Worm (Caenorhabditis elegans) whole organism, L4 larva: ENCODE measurements around the gene iars-1.

Source experiments
- F26F4.8 ChIP-seq: fragments of 200-800 bp; sonication (Bioruptor generic); conservative IDR thresholded peaks from 2 replicates; pipeline ENCODE4 v1.3.6; 2022; ENCODE audit warnings: missing genetic modification characterization, missing compliant biosample characterization
- F44E2.7 ChIP-seq: fragments of 200-800 bp; sonication (Bioruptor generic); IDR thresholded peaks from 2 replicates; pipeline ENCODE4 v2.1.2; 2022; ENCODE audit warnings: missing genetic modification characterization, missing compliant biosample characterization
- F49E8.2 ChIP-seq: sonication (generic microtip); optimal IDR thresholded peaks from 2 replicates; lab custom pipeline; 2016; ENCODE audit warnings: missing compliant biosample characterization, mild to moderate bottlenecking, missing genetic modification characterization, borderline replicate concordance
- R02D3.7 ChIP-seq: fragments of 150-350 bp; sonication (generic microtip); optimal IDR thresholded peaks from 3 replicates; lab custom pipeline; 2014; ENCODE audit warnings: missing biosample characterization, missing genetic modification characterization
- T20F7.1 ChIP-seq: fragments of 200-800 bp; sonication (Bioruptor generic); optimal IDR thresholded peaks from 2 replicates; lab custom pipeline; 2018; ENCODE audit warnings: mild to moderate bottlenecking, missing genetic modification characterization, missing compliant biosample characterization
- Y48G9A.11 ChIP-seq: fragments of 200-800 bp; sonication (Bioruptor generic); IDR thresholded peaks from 2 replicates; pipeline ENCODE4 v1.3.6; 2022; ENCODE audit warnings: missing genetic modification reagents, missing genetic modification characterization, missing compliant biosample characterization
- ZK337.2 ChIP-seq: fragments of 200-800 bp; sonication (Bioruptor generic); IDR thresholded peaks from 2 replicates; pipeline ENCODE4 v1.3.6; 2022; ENCODE audit warnings: missing genetic modification reagents, missing genetic modification characterization, missing compliant biosample characterization
- ZK546.5 ChIP-seq, 2 experiments: sonication (generic microtip); optimal IDR thresholded peaks; 2 replicates each; lab custom pipeline; 2017; ENCODE audit warnings: missing biosample characterization in 2 of 2, missing genetic modification characterization in 2 of 2
- aha-1 ChIP-seq: fragments of 150-350 bp; peaks from one replicate; lab custom pipeline; 2014; ENCODE audit warnings: missing biosample characterization, missing genetic modification characterization
- aly-2 ChIP-seq: sonication (generic microtip); optimal IDR thresholded peaks from 2 replicates; lab custom pipeline; 2018; ENCODE audit warnings: missing biosample characterization, missing genetic modification characterization
- ama-1 ChIP-seq: fragments of 150-350 bp; optimal IDR thresholded peaks from 2 replicates; lab custom pipeline; 2014; ENCODE audit warnings: inconsistent platforms, mixed read lengths
- attf-4 ChIP-seq: sonication (generic microtip); optimal IDR thresholded peaks from 3 replicates; lab custom pipeline; 2017; ENCODE audit warnings: missing biosample characterization, missing genetic modification characterization
- ceh-32 ChIP-seq: sonication (generic microtip); optimal IDR thresholded peaks from 2 replicates; lab custom pipeline; 2016; ENCODE audit warnings: mild to moderate bottlenecking, missing genetic modification characterization, missing compliant biosample characterization; ENCODE audit not compliant: poor library complexity
- ceh-62 ChIP-seq: sonication (generic microtip); optimal IDR thresholded peaks from 2 replicates; lab custom pipeline; 2017; ENCODE audit warnings: missing biosample characterization, missing genetic modification characterization
- ces-1 ChIP-seq: fragments of 150-350 bp; sonication (generic microtip); optimal IDR thresholded peaks from 4 replicates; lab custom pipeline; 2014; ENCODE audit warnings: missing biosample characterization, missing genetic modification reagents, missing genetic modification characterization
- daf-12 ChIP-seq: fragments of 150-350 bp; optimal IDR thresholded peaks from 2 replicates; lab custom pipeline; 2014; ENCODE audit warnings: missing biosample characterization, missing genetic modification reagents, missing genetic modification characterization
- dmd-6 ChIP-seq: fragments of 200-800 bp; sonication (Bioruptor generic); IDR thresholded peaks from 2 replicates; pipeline ENCODE4 v1.3.6; 2022; ENCODE audit warnings: missing genetic modification reagents, missing genetic modification characterization, missing compliant biosample characterization
- dpl-1 ChIP-seq: fragments of 150-350 bp; optimal IDR thresholded peaks from 2 replicates; lab custom pipeline; 2014; ENCODE audit warnings: missing biosample characterization, missing genetic modification reagents, missing genetic modification characterization
- dve-1 ChIP-seq: sonication (generic microtip); optimal IDR thresholded peaks from 2 replicates; lab custom pipeline; 2017; ENCODE audit warnings: antibody characterized with exemption, mild to moderate bottlenecking, missing genetic modification characterization, missing compliant biosample characterization; ENCODE audit not compliant: insufficient read depth
- egl-27 ChIP-seq: sonication (generic microtip); optimal IDR thresholded peaks from 3 replicates; lab custom pipeline; 2017; ENCODE audit warnings: missing biosample characterization, missing genetic modification reagents, missing genetic modification characterization
- egl-43 ChIP-seq: fragments of 200-800 bp; sonication (Bioruptor generic); IDR thresholded peaks from 2 replicates; pipeline ENCODE4 v1.3.6; 2022; ENCODE audit warnings: missing genetic modification reagents, missing genetic modification characterization, missing compliant biosample characterization
- gei-8 ChIP-seq: fragments of 200-800 bp; sonication (Bioruptor generic); optimal IDR thresholded peaks from 2 replicates; lab custom pipeline; 2018; ENCODE audit warnings: mild to moderate bottlenecking, missing genetic modification characterization, missing compliant biosample characterization
- hmg-1.1 ChIP-seq: fragments of 200-800 bp; sonication (Bioruptor generic); IDR thresholded peaks from 2 replicates; pipeline ENCODE4 v1.3.6; 2022; ENCODE audit warnings: missing genetic modification reagents, missing genetic modification characterization, missing compliant biosample characterization
- jun-1 ChIP-seq: fragments of 150-350 bp; optimal IDR thresholded peaks from 2 replicates; lab custom pipeline; 2014; ENCODE audit warnings: missing biosample characterization, missing genetic modification reagents, missing genetic modification characterization
- lim-7 ChIP-seq: fragments of 200-800 bp; sonication (Bioruptor generic); IDR thresholded peaks from 2 replicates; pipeline ENCODE4 v1.3.6; 2022; ENCODE audit warnings: missing genetic modification characterization, missing compliant biosample characterization
- lin-1 ChIP-seq: fragments of 200-800 bp; sonication (Bioruptor generic); IDR thresholded peaks from 2 replicates; pipeline ENCODE4 v1.3.6; 2022; ENCODE audit warnings: missing genetic modification reagents, missing genetic modification characterization, missing compliant biosample characterization
- lin-29 ChIP-seq: fragments of 200-800 bp; sonication (Bioruptor generic); IDR thresholded peaks from 2 replicates; pipeline ENCODE4 v1.3.6; 2022; ENCODE audit warnings: missing genetic modification reagents, missing genetic modification characterization, missing compliant biosample characterization
- lsy-2 ChIP-seq, 2 experiments: fragments of 150-350 bp in 1 of 2; sonication (generic microtip) in 1 of 2; optimal IDR thresholded peaks; 2 replicates each; lab custom pipeline; 2014 to 2017; ENCODE audit warnings: missing biosample characterization in 2 of 2, missing genetic modification characterization in 2 of 2
- madf-5 ChIP-seq, 2 experiments: fragments of 200-800 bp; sonication (Bioruptor generic); IDR thresholded peaks; 2 replicates each; pipeline ENCODE4 v1.3.6; 2022; ENCODE audit warnings: missing compliant biosample characterization in 2 of 2, missing genetic modification characterization in 2 of 2
- madf-9 ChIP-seq: fragments of 200-800 bp; sonication (Bioruptor generic); conservative IDR thresholded peaks from 2 replicates; pipeline ENCODE4 v1.3.6; 2022; ENCODE audit warnings: missing genetic modification reagents, missing genetic modification characterization, missing compliant biosample characterization
- mdt-29 ChIP-seq: fragments of 200-800 bp; sonication (Bioruptor generic); IDR thresholded peaks from 2 replicates; pipeline ENCODE4 v1.3.6; 2022; ENCODE audit warnings: missing genetic modification reagents, missing genetic modification characterization, missing compliant biosample characterization
- mes-2 ChIP-seq: sonication (generic microtip); optimal IDR thresholded peaks from 2 replicates; lab custom pipeline; 2016; ENCODE audit warnings: missing genotype, mild to moderate bottlenecking, missing genetic modification characterization, missing compliant biosample characterization; ENCODE audit not compliant: poor library complexity, severe bottlenecking
- mxl-2 ChIP-seq: fragments of 200-800 bp; sonication (Bioruptor generic); conservative IDR thresholded peaks from 2 replicates; pipeline ENCODE4 v1.3.6; 2022; ENCODE audit warnings: missing genetic modification reagents, missing genetic modification characterization, missing compliant biosample characterization
- mxl-3 ChIP-seq: fragments of 200-800 bp; sonication (Bioruptor generic); optimal IDR thresholded peaks from 2 replicates; lab custom pipeline; 2018; ENCODE audit warnings: mild to moderate bottlenecking, missing genetic modification characterization, missing compliant biosample characterization
- nhr-102 ChIP-seq: sonication (generic microtip); optimal IDR thresholded peaks from 2 replicates; lab custom pipeline; 2016; ENCODE audit warnings: mild to moderate bottlenecking, missing genetic modification characterization, moderate library complexity, missing compliant biosample characterization
- nhr-11 ChIP-seq: fragments of 150-350 bp; optimal IDR thresholded peaks from 2 replicates; lab custom pipeline; 2014; ENCODE audit warnings: missing biosample characterization, missing genetic modification characterization
- nhr-25 ChIP-seq: sonication (generic microtip); optimal IDR thresholded peaks from 2 replicates; lab custom pipeline; 2017; ENCODE audit warnings: missing genetic modification characterization, mild to moderate bottlenecking, missing compliant biosample characterization, antibody characterized with exemption, moderate library complexity, borderline replicate concordance; ENCODE audit not compliant: insufficient read depth
- nhr-41 ChIP-seq: fragments of 200-800 bp; sonication (Bioruptor generic); IDR thresholded peaks from 2 replicates; pipeline ENCODE4 v1.3.6; 2022; ENCODE audit warnings: missing genetic modification reagents, missing genetic modification characterization, missing compliant biosample characterization
- nhr-42 ChIP-seq: fragments of 200-800 bp; sonication (Bioruptor generic); IDR thresholded peaks from 2 replicates; pipeline ENCODE4 v1.3.6; 2022; ENCODE audit warnings: missing genetic modification characterization, missing compliant biosample characterization
- nhr-48 ChIP-seq: sonication (generic microtip); optimal IDR thresholded peaks from 2 replicates; lab custom pipeline; 2016; ENCODE audit warnings: mild to moderate bottlenecking, missing genetic modification characterization, missing compliant biosample characterization
- nhr-6 ChIP-seq: fragments of 150-350 bp; optimal IDR thresholded peaks from 2 replicates; lab custom pipeline; 2014; ENCODE audit warnings: missing biosample characterization, missing genetic modification characterization
- nhr-76 ChIP-seq: fragments of 150-350 bp; optimal IDR thresholded peaks from 2 replicates; lab custom pipeline; 2014; ENCODE audit warnings: missing biosample characterization, missing genetic modification characterization
- pha-4 ChIP-seq, 2 experiments: fragments of 150-350 bp in 1 of 2; fragments of 200-800 bp in 1 of 2; sonication (Bioruptor generic) in 1 of 2; IDR thresholded peaks in 1 of 2; optimal IDR thresholded peaks in 1 of 2; 2 replicates each; pipeline versions ENCODE4 v1.3.6 to Lab custom; 2014 to 2022; ENCODE audit warnings: missing genetic modification characterization in 2 of 2, missing genetic modification reagents in 2 of 2, missing biosample characterization in 1 of 2, missing compliant biosample characterization in 1 of 2
- sdz-12 ChIP-seq: fragments of 200-800 bp; sonication (Bioruptor generic); optimal IDR thresholded peaks from 2 replicates; lab custom pipeline; 2018; ENCODE audit warnings: mild to moderate bottlenecking, missing genetic modification characterization, missing compliant biosample characterization
- skn-1 ChIP-seq: fragments of 150-350 bp; optimal IDR thresholded peaks from 2 replicates; lab custom pipeline; 2014; ENCODE audit warnings: missing biosample characterization, missing genetic modification characterization
- zag-1 ChIP-seq: fragments of 150-350 bp; optimal IDR thresholded peaks from 2 replicates; lab custom pipeline; 2014; ENCODE audit warnings: missing biosample characterization, missing genetic modification characterization
- zfp-3 ChIP-seq: fragments of 200-800 bp; sonication (Bioruptor generic); conservative IDR thresholded peaks from 2 replicates; pipeline ENCODE4 v1.3.6; 2022; ENCODE audit warnings: missing genetic modification reagents, missing genetic modification characterization, missing compliant biosample characterization
- zip-2 ChIP-seq: fragments of 150-350 bp; optimal IDR thresholded peaks from 2 replicates; lab custom pipeline; 2014; ENCODE audit warnings: missing biosample characterization, missing genetic modification characterization
- ztf-11 ChIP-seq: fragments of 150-350 bp; optimal IDR thresholded peaks from 2 replicates; lab custom pipeline; 2014; ENCODE audit warnings: missing biosample characterization, missing genetic modification characterization
- ztf-7 ChIP-seq: fragments of 150-350 bp; optimal IDR thresholded peaks from 2 replicates; lab custom pipeline; 2014; ENCODE audit warnings: missing biosample characterization, missing genetic modification characterization

Gene iars-1

ce11 chrIV:10344621-10345020 lies 23.8 kb upstream of the iars-1 start (continued):
- no peak for TF ChIP-seq egl-27 (tag; lab: Kevin White, UChicago)
- TF ChIP-seq ceh-62 (tag; lab: Kevin White, UChicago): no peak
- TF ChIP-seq lin-29 (GFP tag; lab: Robert Waterston, UW): no peak
- TF ChIP-seq dmd-6 (GFP tag; lab: Robert Waterston, UW): no peak
- TF ChIP-seq madf-5 (GFP tag; IDR thresholded peaks at IDR 0.05; lab: Robert Waterston, UW): no peak
- TF ChIP-seq zfp-3: no peak
- TF ChIP-seq aha-1: peak; percentile 29
- TF ChIP-seq T20F7.1 (GFP tag; lab: Kevin White, UChicago): no peak
- TF ChIP-seq zip-2: no peak
- no peak for TF ChIP-seq dve-1
- TF ChIP-seq ztf-11 (tag; lab: Kevin White, UChicago): no peak
- no peak for TF ChIP-seq attf-4 (tag; lab: Kevin White, UChicago)
- no peak for TF ChIP-seq mdt-29 (GFP tag; lab: Robert Waterston, UW)
- TF ChIP-seq nhr-42: no peak
- TF ChIP-seq mxl-2 (GFP tag; lab: Robert Waterston, UW): no peak
- TF ChIP-seq lin-1: no peak
- no peak for TF ChIP-seq nhr-76 (tag; lab: Kevin White, UChicago)
- no peak for TF ChIP-seq mes-2 (tag; lab: Kevin White, UChicago)
- no peak for TF ChIP-seq ZK337.2
- TF ChIP-seq Y48G9A.11 (GFP tag; lab: Robert Waterston, UW): no peak
- TF ChIP-seq nhr-48 (tag; lab: Kevin White, UChicago): no peak
- no peak for TF ChIP-seq gei-8 (GFP tag; lab: Kevin White, UChicago)
- no peak for TF ChIP-seq pha-4 (GFP tag; IDR thresholded peaks at IDR 0.05; lab: Robert Waterston, UW)
- no peak for TF ChIP-seq pha-4 (tag; optimal IDR thresholded peaks at IDR 0.05; lab: Kevin White, UChicago)
- no peak for TF ChIP-seq F26F4.8
- TF ChIP-seq skn-1: no peak
- TF ChIP-seq mxl-3 (GFP tag; lab: Kevin White, UChicago): no peak
- TF ChIP-seq ces-1: no peak
- TF ChIP-seq zag-1 (tag; lab: Kevin White, UChicago): no peak
- no peak for TF ChIP-seq nhr-11 (tag; lab: Kevin White, UChicago)
- no peak for TF ChIP-seq R02D3.7
- no peak for TF ChIP-seq nhr-41 (GFP tag; lab: Robert Waterston, UW)
- no peak for TF ChIP-seq F49E8.2 (tag; lab: Kevin White, UChicago)
- TF ChIP-seq F44E2.7 (GFP tag; lab: Robert Waterston, UW): no peak
- TF ChIP-seq nhr-6 (tag; lab: Kevin White, UChicago): no peak
- no peak for TF ChIP-seq ama-1
- no peak for TF ChIP-seq lim-7 (GFP tag; lab: Robert Waterston, UW)
- TF ChIP-seq egl-43 (GFP tag; lab: Robert Waterston, UW): no peak
- TF ChIP-seq ceh-32: no peak
- TF ChIP-seq nhr-102 (tag; lab: Kevin White, UChicago): no peak
- TF ChIP-seq ztf-7 (tag; lab: Kevin White, UChicago): no peak
- TF ChIP-seq jun-1: no peak
- no peak for TF ChIP-seq nhr-25 (tag; lab: Kevin White, UChicago)
- TF ChIP-seq lsy-2 (tag; optimal IDR thresholded peaks at IDR 0.05; lab: Kevin White, UChicago): peak in 1 of 2 experiments; percentile 24
- TF ChIP-seq ZK546.5 (tag; optimal IDR thresholded peaks at IDR 0.05; lab: Kevin White, UChicago): no peak
- no peak for TF ChIP-seq madf-9 (GFP tag; lab: Robert Waterston, UW)
- TF ChIP-seq daf-12 (tag; lab: Kevin White, UChicago): no peak
- TF ChIP-seq hmg-1.1 (GFP tag; lab: Robert Waterston, UW): peak; percentile 55
- TF ChIP-seq dpl-1 (GFP tag; lab: Kevin White, UChicago): no peak
- TF ChIP-seq aly-2 (tag; lab: Kevin White, UChicago): no peak
- TF ChIP-seq sdz-12: no peak
